Worm (Caenorhabditis elegans) whole organism, L3 larva: ENCODE measurements around the gene sysm-1.

ENCODE experiments used
- R02D3.7 ChIP-seq: fragments of 150-350 bp; optimal IDR thresholded peaks from 2 replicates; lab custom pipeline; 2014; ENCODE audit warnings: missing biosample characterization, missing genetic modification characterization
- ZK546.5 ChIP-seq: sonication (generic microtip); optimal IDR thresholded peaks from 2 replicates; lab custom pipeline; 2017; ENCODE audit warnings: missing biosample characterization, missing genetic modification characterization
- aly-2 ChIP-seq: fragments of 150-350 bp; optimal IDR thresholded peaks from 2 replicates; lab custom pipeline; 2014; ENCODE audit warnings: missing biosample characterization, missing genetic modification characterization
- ama-1 ChIP-seq: fragments of 150-350 bp; optimal IDR thresholded peaks from 2 replicates; lab custom pipeline; 2018
- ceh-28 ChIP-seq: fragments of 150-350 bp; optimal IDR thresholded peaks from 2 replicates; lab custom pipeline; 2014; ENCODE audit warnings: missing biosample characterization, missing genetic modification reagents, missing genetic modification characterization
- ceh-82 ChIP-seq: fragments of 150-350 bp; optimal IDR thresholded peaks from 2 replicates; lab custom pipeline; 2014; ENCODE audit warnings: missing biosample characterization, missing genetic modification characterization
- ceh-9 ChIP-seq: sonication (generic microtip); optimal IDR thresholded peaks from 2 replicates; lab custom pipeline; 2018; ENCODE audit warnings: missing biosample characterization, missing genetic modification characterization
- daf-12 ChIP-seq: fragments of 150-350 bp; optimal IDR thresholded peaks from 2 replicates; lab custom pipeline; 2014; ENCODE audit warnings: missing biosample characterization, missing genetic modification reagents, missing genetic modification characterization
- egl-27 ChIP-seq: sonication (generic microtip); optimal IDR thresholded peaks from 4 replicates; lab custom pipeline; 2017; ENCODE audit warnings: missing biosample characterization, missing genetic modification reagents, missing genetic modification characterization
- egl-5 ChIP-seq: fragments of 150-350 bp; optimal IDR thresholded peaks from 2 replicates; lab custom pipeline; 2017; ENCODE audit warnings: missing biosample characterization, missing genetic modification reagents, missing genetic modification characterization, inconsistent platforms
- elt-1 ChIP-seq: fragments of 150-350 bp; optimal IDR thresholded peaks from 2 replicates; lab custom pipeline; 2014; ENCODE audit warnings: missing biosample characterization, missing genetic modification characterization
- elt-2 ChIP-seq: sonication (generic microtip); optimal IDR thresholded peaks from 2 replicates; lab custom pipeline; 2016; ENCODE audit warnings: missing genetic modification reagents, mild to moderate bottlenecking, missing genetic modification characterization, missing compliant biosample characterization
- eor-1 ChIP-seq, 2 experiments: fragments of 150-350 bp; optimal IDR thresholded peaks; 2 replicates each; lab custom pipeline; 2014 to 2018; ENCODE audit warnings: missing biosample characterization in 2 of 2, missing genetic modification characterization in 2 of 2
- fkh-10 ChIP-seq: sonication (generic microtip); optimal IDR thresholded peaks from 2 replicates; lab custom pipeline; 2017; ENCODE audit warnings: missing biosample characterization, missing genetic modification reagents, missing genetic modification characterization
- fkh-2 ChIP-seq: fragments of 150-350 bp; optimal IDR thresholded peaks from 2 replicates; lab custom pipeline; 2014; ENCODE audit warnings: missing biosample characterization, missing genetic modification reagents, missing genetic modification characterization
- fos-1 ChIP-seq: fragments of 150-350 bp; optimal IDR thresholded peaks from 2 replicates; lab custom pipeline; 2014; ENCODE audit warnings: missing biosample characterization, missing genetic modification characterization
- hmg-11 ChIP-seq: sonication (generic microtip); optimal IDR thresholded peaks from 2 replicates; lab custom pipeline; 2016; ENCODE audit warnings: missing genetic modification characterization, missing compliant biosample characterization
- lin-15B ChIP-seq: fragments of 150-350 bp; optimal IDR thresholded peaks from 2 replicates; lab custom pipeline; 2014; ENCODE audit warnings: missing biosample characterization, missing genetic modification characterization
- lin-39 ChIP-seq: fragments of 150-350 bp; optimal IDR thresholded peaks from 2 replicates; lab custom pipeline; 2018; ENCODE audit warnings: missing biosample characterization, missing genetic modification reagents, missing genetic modification characterization
- lsy-12 ChIP-seq: sonication (generic microtip); optimal IDR thresholded peaks from 2 replicates; lab custom pipeline; 2016; ENCODE audit warnings: mild to moderate bottlenecking, missing genetic modification characterization, missing compliant biosample characterization
- mdl-1 ChIP-seq: fragments of 150-350 bp; optimal IDR thresholded peaks from 2 replicates; lab custom pipeline; 2014; ENCODE audit warnings: missing biosample characterization, missing genetic modification characterization
- mml-1 ChIP-seq: fragments of 150-350 bp; sonication (generic microtip); optimal IDR thresholded peaks from 3 replicates; lab custom pipeline; 2014; ENCODE audit warnings: missing biosample characterization, missing genetic modification characterization
- nfya-1 ChIP-seq: sonication (generic microtip); optimal IDR thresholded peaks from 2 replicates; lab custom pipeline; 2017; ENCODE audit warnings: missing genetic modification characterization, mild to moderate bottlenecking, missing compliant biosample characterization, antibody characterized with exemption, moderate library complexity; ENCODE audit not compliant: insufficient read depth
- nhr-11 ChIP-seq: fragments of 150-350 bp; optimal IDR thresholded peaks from 2 replicates; lab custom pipeline; 2014; ENCODE audit warnings: missing biosample characterization, missing genetic modification characterization
- nhr-12 ChIP-seq: fragments of 150-350 bp; optimal IDR thresholded peaks from 2 replicates; lab custom pipeline; 2014; ENCODE audit warnings: missing biosample characterization, missing genetic modification characterization
- nhr-25 ChIP-seq: sonication (generic microtip); optimal IDR thresholded peaks from 2 replicates; lab custom pipeline; 2017; ENCODE audit warnings: missing biosample characterization, missing genetic modification characterization
- nhr-28 ChIP-seq: fragments of 150-350 bp; optimal IDR thresholded peaks from 2 replicates; lab custom pipeline; 2014; ENCODE audit warnings: missing biosample characterization, missing genetic modification characterization
- nhr-43 ChIP-seq: sonication (generic microtip); optimal IDR thresholded peaks from 2 replicates; lab custom pipeline; 2016; ENCODE audit warnings: mild to moderate bottlenecking, missing genetic modification characterization, missing compliant biosample characterization; ENCODE audit not compliant: poor library complexity, severe bottlenecking
- nhr-67 ChIP-seq: fragments of 150-350 bp; optimal IDR thresholded peaks from 2 replicates; lab custom pipeline; 2014; ENCODE audit warnings: missing biosample characterization, missing genetic modification characterization
- nhr-76 ChIP-seq: fragments of 150-350 bp; sonication (generic microtip); optimal IDR thresholded peaks from 5 replicates; lab custom pipeline; 2014; ENCODE audit warnings: missing biosample characterization, missing genetic modification characterization
- nhr-77 ChIP-seq: fragments of 150-350 bp; optimal IDR thresholded peaks from 2 replicates; lab custom pipeline; 2014; ENCODE audit warnings: missing biosample characterization, missing genetic modification characterization
- pha-4 ChIP-seq: fragments of 150-350 bp; optimal IDR thresholded peaks from 2 replicates; lab custom pipeline; 2014; ENCODE audit warnings: missing biosample characterization, missing genetic modification reagents, missing genetic modification characterization
- pqm-1 ChIP-seq: fragments of 150-350 bp; optimal IDR thresholded peaks from 2 replicates; lab custom pipeline; 2017; ENCODE audit warnings: missing biosample characterization, missing genetic modification characterization, inconsistent platforms
- sea-2 ChIP-seq: fragments of 150-350 bp; sonication (generic microtip); optimal IDR thresholded peaks from 4 replicates; lab custom pipeline; 2014; ENCODE audit warnings: missing biosample characterization, missing genetic modification reagents, missing genetic modification characterization
- skn-1 ChIP-seq: fragments of 150-350 bp; optimal IDR thresholded peaks from 2 replicates; lab custom pipeline; 2014; ENCODE audit warnings: missing biosample characterization, missing genetic modification characterization
- snpc-4 ChIP-seq: fragments of 150-350 bp; optimal IDR thresholded peaks from 2 replicates; lab custom pipeline; 2014; ENCODE audit warnings: missing biosample characterization, missing genetic modification characterization
- tbx-2 ChIP-seq: sonication (generic microtip); optimal IDR thresholded peaks from 2 replicates; lab custom pipeline; 2016; ENCODE audit warnings: mild to moderate bottlenecking, missing genetic modification characterization, missing compliant biosample characterization
- unc-39 ChIP-seq: sonication (generic microtip); optimal IDR thresholded peaks from 4 replicates; lab custom pipeline; 2017; ENCODE audit warnings: missing biosample characterization, missing genetic modification characterization
- unc-62 ChIP-seq: fragments of 150-350 bp; sonication (generic microtip); optimal IDR thresholded peaks from 4 replicates; lab custom pipeline; 2014; ENCODE audit warnings: missing biosample characterization, missing genetic modification reagents, missing genetic modification characterization
- zag-1 ChIP-seq: fragments of 150-350 bp; optimal IDR thresholded peaks from 2 replicates; lab custom pipeline; 2014; ENCODE audit warnings: missing biosample characterization, missing genetic modification characterization
- ztf-11 ChIP-seq: fragments of 150-350 bp; optimal IDR thresholded peaks from 2 replicates; lab custom pipeline; 2014; ENCODE audit warnings: missing biosample characterization, missing genetic modification characterization
- ztf-4 ChIP-seq: fragments of 150-350 bp; optimal IDR thresholded peaks from 2 replicates; lab custom pipeline; 2014; ENCODE audit warnings: missing biosample characterization, missing genetic modification characterization

Gene sysm-1

ce11 chrII:9083093-9083492, at the start of gene sysm-1:
TSS of gene sysm-1 (minus strand) at chrII:9083193.
- TF ChIP-seq ama-1 (lab: Kevin White, UChicago) (no peak), elt-2 (tag; lab: Kevin White, UChicago) (peak; percentile 27)

DNA sequence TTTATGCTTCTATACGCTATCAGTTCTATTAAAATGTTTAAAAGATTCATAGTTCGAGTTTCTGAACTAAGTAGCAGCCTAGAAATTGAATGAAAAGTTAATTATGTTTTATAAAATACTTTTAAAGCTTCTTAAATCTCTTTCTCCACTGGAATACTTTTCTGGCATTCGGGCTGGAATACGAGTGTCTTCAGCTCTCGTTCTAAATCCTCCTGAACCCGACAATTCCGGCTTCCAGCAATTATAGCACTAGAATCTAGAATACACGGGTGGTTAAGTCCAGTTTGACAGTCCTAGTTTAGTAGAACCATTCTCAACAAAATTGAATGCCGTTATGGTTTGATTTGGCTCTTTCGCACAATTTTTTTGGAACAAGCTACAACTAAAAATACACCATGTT, 49.3 kb upstream of the sysm-1 start:
- TF ChIP-seq ceh-28 (tag; lab: Kevin White, UChicago) (peak; percentile 14), nfya-1 (tag; lab: Kevin White, UChicago) (no peak), nhr-43 (tag; lab: Kevin White, UChicago) (peak; percentile 12), lsy-12 (tag; lab: Kevin White, UChicago) (peak; percentile 62)

- TF ChIP-seq lsy-12 (tag; lab: Kevin White, UChicago) (no peak), lin-15B (tag; lab: Kevin White, UChicago) (no peak), nhr-11 (tag; lab: Kevin White, UChicago) (no peak), mml-1 (tag; lab: Kevin White, UChicago) (no peak), fkh-2 (tag; lab: Kevin White, UChicago) (no peak), nhr-12 (tag; lab: Kevin White, UChicago) (no peak), nhr-77 (tag; lab: Kevin White, UChicago) (no peak), ztf-11 (no peak), eor-1 (tag; optimal IDR thresholded peaks at IDR 0.05; lab: Kevin White, UChicago) (no peak), hmg-11 (tag; lab: Kevin White, UChicago) (no peak), ama-1 (lab: Kevin White, UChicago) (no peak), unc-62 (no peak), elt-2 (tag; lab: Kevin White, UChicago) (no peak), nhr-76 (tag; lab: Kevin White, UChicago) (no peak), egl-5 (no peak)
These were observed 48.4 kb upstream of the sysm-1 start, which contains the start of gene C16D2.1 for ce11 chrII:9131363-9131762. TSS of gene C16D2.1 (plus strand) at chrII:9131663.

DNA sequence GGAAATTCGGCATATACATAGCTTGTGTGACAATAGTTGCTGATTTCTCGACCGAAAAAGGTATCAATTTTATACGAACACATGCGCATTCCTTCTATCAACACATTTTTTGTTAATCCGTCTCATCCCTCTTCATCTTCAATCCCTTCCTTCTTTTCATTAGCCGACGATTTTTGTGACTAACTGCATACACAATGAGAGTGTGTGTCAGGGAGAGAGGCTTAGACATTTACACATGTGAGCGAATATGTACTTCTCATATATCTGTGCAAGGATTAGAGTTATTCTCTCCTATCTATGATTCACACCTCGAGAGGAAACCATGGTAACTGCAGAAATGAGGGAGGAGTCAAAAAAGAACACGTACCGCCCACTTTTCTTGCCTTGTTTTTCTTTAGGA, 47.3 kb upstream of the sysm-1 start:
- peak; percentile 49 for TF ChIP-seq nhr-25 (tag; lab: Kevin White, UChicago)
- no peak for TF ChIP-seq pha-4 (tag; lab: Kevin White, UChicago)
- no peak for TF ChIP-seq nhr-12 (tag; lab: Kevin White, UChicago)
- TF ChIP-seq nhr-11 (tag; lab: Kevin White, UChicago), result peak; percentile 23
- TF ChIP-seq egl-5, result no peak
- no peak for TF ChIP-seq tbx-2 (tag; lab: Kevin White, UChicago)
- no peak for TF ChIP-seq unc-39 (tag; lab: Kevin White, UChicago)

DNA sequence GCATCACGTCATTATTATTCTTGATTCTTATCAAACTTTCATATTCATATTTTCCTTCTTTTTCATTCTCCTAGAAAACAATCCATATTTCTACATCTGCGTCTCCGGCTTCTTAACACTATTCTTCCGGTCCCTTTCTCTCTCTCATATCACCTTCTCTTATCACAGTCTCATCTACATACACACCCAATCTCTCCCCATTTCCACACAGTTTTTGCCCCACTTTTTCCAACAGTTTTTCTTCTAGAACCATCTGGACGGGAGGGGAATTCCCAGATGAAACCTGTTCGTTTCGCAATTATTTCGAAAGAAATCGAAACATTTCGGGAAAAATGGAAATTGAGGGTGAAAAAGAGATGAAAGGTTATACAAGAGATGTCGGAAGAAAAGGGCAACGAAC, 45.1 kb upstream of the sysm-1 start:
- TF ChIP-seq pqm-1 (tag; lab: Kevin White, UChicago) (peak; percentile 69), egl-27 (tag; lab: Kevin White, UChicago) (no peak), snpc-4 (tag; lab: Kevin White, UChicago) (no peak), unc-39 (tag; lab: Kevin White, UChicago) (no peak), nhr-28 (tag; lab: Kevin White, UChicago) (no peak), nhr-25 (tag; lab: Kevin White, UChicago) (peak; percentile 82), nhr-43 (tag; lab: Kevin White, UChicago) (peak; percentile 50), zag-1 (tag; lab: Kevin White, UChicago) (no peak), R02D3.7 (tag; lab: Kevin White, UChicago) (peak; percentile 43), ama-1 (lab: Kevin White, UChicago) (peak; percentile 16), sea-2 (GFP tag; lab: Kevin White, UChicago) (no peak), nhr-11 (tag; lab: Kevin White, UChicago) (no peak), mml-1 (tag; lab: Kevin White, UChicago) (no peak), nhr-67 (tag; lab: Kevin White, UChicago) (no peak), aly-2 (tag; lab: Kevin White, UChicago) (no peak), nfya-1 (tag; lab: Kevin White, UChicago) (peak; percentile 46), pha-4 (tag; lab: Kevin White, UChicago) (peak; percentile 29), skn-1 (tag; lab: Kevin White, UChicago) (no peak), nhr-76 (tag; lab: Kevin White, UChicago) (no peak), eor-1 (tag; optimal IDR thresholded peaks at IDR 0.05; lab: Kevin White, UChicago) (no peak), mdl-1 (tag; lab: Kevin White, UChicago) (no peak), tbx-2 (tag; lab: Kevin White, UChicago) (no peak), nhr-77 (tag; lab: Kevin White, UChicago) (no peak), fos-1 (tag; lab: Kevin White, UChicago) (peak; percentile 47), fkh-10 (GFP tag; lab: Kevin White, UChicago) (no peak), elt-1 (tag; lab: Kevin White, UChicago) (no peak), ceh-9 (tag; lab: Kevin White, UChicago) (no peak), ztf-11 (no peak), elt-2 (tag; lab: Kevin White, UChicago) (peak; percentile 93), ceh-82 (no peak), nhr-12 (tag; lab: Kevin White, UChicago) (no peak), ZK546.5 (tag; lab: Kevin White, UChicago) (no peak), daf-12 (tag; lab: Kevin White, UChicago) (no peak), lsy-12 (tag; lab: Kevin White, UChicago) (peak; percentile 65), ztf-4 (no peak), lin-39 (tag; lab: Kevin White, UChicago) (no peak), lin-15B (tag; lab: Kevin White, UChicago) (no peak), hmg-11 (tag; lab: Kevin White, UChicago) (no peak), unc-62 (no peak)
